Worm (Caenorhabditis elegans): ENCODE results near the gene acp-7.

acp-7 gene

ce11 chrIV:6480978-6481377 is 49.5 kb upstream of the acp-7 start (continued):
- TF ChIP-seq ceh-44 (GFP tag; IDR thresholded peaks at IDR 0.05) (peak; percentile 47; the same call in 1 of the 2 replicates), madf-5 (GFP tag; IDR thresholded peaks at IDR 0.05) (peak; percentile 81 to 84; a peak in 3 of 4 replicates), madf-9 (GFP tag; conservative IDR thresholded peaks at IDR 0.05) (peak; percentile 64), zip-2 (tag; optimal IDR thresholded peaks at IDR 0.05) (peak; percentile 51), lin-13 (GFP tag; optimal IDR thresholded peaks at IDR 0.05) (peak; percentile 12), attf-4 (tag; optimal IDR thresholded peaks at IDR 0.05) (no peak), lsy-2 (tag; optimal IDR thresholded peaks at IDR 0.05) (no peak), arid-1 (GFP tag; conservative IDR thresholded peaks at IDR 0.05) (peak; percentile 93), nhr-42 (GFP tag; IDR thresholded peaks at IDR 0.05) (peak; percentile 62; the same call in 1 of the 2 replicates), hif-1 (tag; optimal IDR thresholded peaks at IDR 0.05) (peak in 1 of 2 experiments; percentile 12), ceh-82 (tag; optimal IDR thresholded peaks at IDR 0.05) (no peak), lim-7 (GFP tag; IDR thresholded peaks at IDR 0.05) (peak; percentile 93), duxl-1 (tag; optimal IDR thresholded peaks at IDR 0.05; ENCODE audit: poor library complexity) (peak; percentile 75), ama-1 (optimal IDR thresholded peaks at IDR 0.05) (no peak), nhr-25 (tag; optimal IDR thresholded peaks at IDR 0.05; ENCODE audit: borderline replicate concordance, insufficient read depth) (no peak), ztf-7 (tag; optimal IDR thresholded peaks at IDR 0.05) (peak; percentile 8), Y5F2A.4 (GFP tag; optimal IDR thresholded peaks at IDR 0.05) (peak; percentile 13), Y75B8A.6 (GFP tag; IDR thresholded peaks at IDR 0.05) (peak; percentile 84), egl-43 (GFP tag; IDR thresholded peaks at IDR 0.05) (no peak), nhr-111 (GFP tag; optimal IDR thresholded peaks at IDR 0.05) (no peak), dmd-6 (GFP tag; IDR thresholded peaks at IDR 0.05) (peak; percentile 55), lin-15B (tag; optimal IDR thresholded peaks at IDR 0.05) (no peak), hlh-30 (tag; optimal IDR thresholded peaks at IDR 0.05; ENCODE audit: insufficient read depth) (peak; percentile 36), jun-1 (tag; optimal IDR thresholded peaks at IDR 0.05) (no peak), ZK546.5 (tag; optimal IDR thresholded peaks at IDR 0.05) (no peak), lin-29 (GFP tag; IDR thresholded peaks at IDR 0.05) (peak; percentile 24; the same call in 1 of the 2 replicates), pha-4 (GFP tag; IDR thresholded peaks at IDR 0.05) (peak; percentile 87; the same call in 1 of the 2 replicates), pha-4 (tag; optimal IDR thresholded peaks at IDR 0.05) (no peak), F44E2.7 (GFP tag; IDR thresholded peaks at IDR 0.05) (no peak), rbr-2 (tag; optimal IDR thresholded peaks at IDR 0.05) (peak; percentile 55), mes-2 (tag; optimal IDR thresholded peaks at IDR 0.05; ENCODE audit: poor library complexity, severe bottlenecking) (peak; percentile 71), nhr-77 (tag; optimal IDR thresholded peaks at IDR 0.05) (peak; percentile 32)

ce11 chrIV:6480221-6480620 is 48.7 kb upstream of the acp-7 start, which contains the start of gene tyr-6:
tyr-6 (plus strand) TSS chrIV:6480521.
- no peak for TF ChIP-seq ceh-82 (tag; optimal IDR thresholded peaks at IDR 0.05)
- no peak for TF ChIP-seq ceh-44 (GFP tag; IDR thresholded peaks at IDR 0.05)
- TF ChIP-seq ceh-62 (tag; optimal IDR thresholded peaks at IDR 0.05) = no peak
- no peak for TF ChIP-seq F37D6.2 (tag; optimal IDR thresholded peaks at IDR 0.05)
- no peak for TF ChIP-seq F26F4.8 (GFP tag; conservative IDR thresholded peaks at IDR 0.05)
- no peak for TF ChIP-seq lsy-2 (tag; optimal IDR thresholded peaks at IDR 0.05)
- no peak for TF ChIP-seq ztf-7 (tag; optimal IDR thresholded peaks at IDR 0.05)
- TF ChIP-seq skn-1 (tag; optimal IDR thresholded peaks at IDR 0.05) = no peak
- TF ChIP-seq nhr-25 (tag; optimal IDR thresholded peaks at IDR 0.05; ENCODE audit: borderline replicate concordance, insufficient read depth) = no peak
- no peak for TF ChIP-seq zag-1 (tag; optimal IDR thresholded peaks at IDR 0.05)
- no peak for TF ChIP-seq dmd-9 (GFP tag; IDR thresholded peaks at IDR 0.05)
- no peak for TF ChIP-seq madf-9 (GFP tag; conservative IDR thresholded peaks at IDR 0.05)
- no peak for TF ChIP-seq F10B5.3 (tag; optimal IDR thresholded peaks at IDR 0.05)
